Worm (Caenorhabditis elegans) whole organism, early embryonic: ENCODE measurements around the gene str-176.
A peak's percentile ranks its signal among the peaks of the same experiment; 100 is the strongest.

Experiments
- B0310.2 ChIP-seq: sonication (generic microtip); optimal IDR thresholded peaks from 2 replicates; lab custom pipeline; 2016; ENCODE audit warnings: mild to moderate bottlenecking, missing genetic modification characterization, missing compliant biosample characterization
- ama-1 ChIP-seq: fragments of 150-350 bp; optimal IDR thresholded peaks from 2 replicates; lab custom pipeline; 2014
- ceh-13 ChIP-seq: fragments of 200-800 bp; sonication (Bioruptor generic); optimal IDR thresholded peaks from 2 replicates; lab custom pipeline; 2018; ENCODE audit warnings: mild to moderate bottlenecking, missing genetic modification characterization, missing compliant biosample characterization
- ceh-36 ChIP-seq: sonication (generic microtip); optimal IDR thresholded peaks from 2 replicates; lab custom pipeline; 2016; ENCODE audit warnings: missing genetic modification characterization, inconsistent platforms, missing compliant biosample characterization
- ets-7 ChIP-seq: sonication (generic microtip); optimal IDR thresholded peaks from 2 replicates; lab custom pipeline; 2016; ENCODE audit warnings: missing genotype, missing genetic modification characterization, missing compliant biosample characterization
- flt-1 ChIP-seq: fragments of 200-800 bp; sonication (Bioruptor generic); IDR thresholded peaks from 2 replicates; pipeline ENCODE4 v1.3.6; 2022; ENCODE audit warnings: missing genetic modification characterization, missing compliant biosample characterization
- hmbx-1 ChIP-seq: sonication (generic microtip); optimal IDR thresholded peaks from 2 replicates; lab custom pipeline; 2016; ENCODE audit warnings: mild to moderate bottlenecking, missing genetic modification characterization, missing compliant biosample characterization
- hmg-4 ChIP-seq: fragments of 200-800 bp; sonication (Bioruptor generic); optimal IDR thresholded peaks from 2 replicates; lab custom pipeline; 2018; ENCODE audit warnings: mild to moderate bottlenecking, missing genetic modification characterization, missing compliant biosample characterization
- sea-1 ChIP-seq: fragments of 200-800 bp; sonication (Bioruptor generic); conservative IDR thresholded peaks from 2 replicates; pipeline ENCODE4 v1.3.6; 2022; ENCODE audit warnings: missing genetic modification characterization, missing compliant biosample characterization
- tbx-11 ChIP-seq: fragments of 200-800 bp; sonication (Bioruptor generic); IDR thresholded peaks from 2 replicates; pipeline ENCODE4 v1.3.6; 2022; ENCODE audit warnings: missing genetic modification characterization, missing compliant biosample characterization
- tbx-37 ChIP-seq: fragments of 200-800 bp; sonication (Bioruptor generic); conservative IDR thresholded peaks from 2 replicates; pipeline ENCODE4 v1.3.6; 2022; ENCODE audit warnings: missing genetic modification reagents, missing genetic modification characterization, missing compliant biosample characterization
- tra-4 ChIP-seq: sonication (generic microtip); optimal IDR thresholded peaks from 2 replicates; lab custom pipeline; 2017; ENCODE audit warnings: missing genetic modification characterization, missing compliant biosample characterization

- TF ChIP-seq ama-1 (peak; percentile 51), flt-1 (GFP tag; lab: Robert Waterston, UW) (0 out of 2 replicates have a peak, but pooled peaks have one; percentile 35), ceh-13 (no peak), hmg-4 (GFP tag; lab: Kevin White, UChicago) (no peak), tra-4 (tag; lab: Kevin White, UChicago) (no peak), tbx-37 (GFP tag; lab: Robert Waterston, UW) (0 out of 2 replicates have a peak, but pooled peaks have one; percentile 10), tbx-11 (GFP tag; lab: Robert Waterston, UW) (no peak), ets-7 (no peak), hmbx-1 (tag; lab: Kevin White, UChicago) (no peak), ceh-36 (tag; lab: Kevin White, UChicago) (no peak), sea-1 (GFP tag; lab: Robert Waterston, UW) (no peak; the same call in 1 of the 2 replicates), B0310.2 (tag; lab: Kevin White, UChicago) (no peak)
These were observed 31.8 kb downstream of the str-176 start for ce11 chrIV:8431567-8432458.
